Worm (Caenorhabditis elegans) whole organism, midembryonic: ENCODE data around the gene ZC455.1.

Experiments used
- flt-1 ChIP-seq: fragments of 200-800 bp; sonication (Bioruptor generic); IDR thresholded peaks from 2 replicates; pipeline ENCODE4 v1.3.6; 2022; ENCODE audit warnings: missing genetic modification characterization, missing compliant biosample characterization
- tab-1 ChIP-seq: fragments of 200-800 bp; sonication (Bioruptor generic); IDR thresholded peaks from 2 replicates; pipeline ENCODE4 v1.3.6; 2022; ENCODE audit warnings: missing genetic modification characterization, missing compliant biosample characterization
- ztf-23 ChIP-seq: fragments of 200-800 bp; sonication (Bioruptor generic); IDR thresholded peaks from 2 replicates; pipeline ENCODE4 v1.3.6; 2022; ENCODE audit warnings: missing genetic modification reagents, missing genetic modification characterization, missing compliant biosample characterization

ce11 chrV:12815386-12815785 is 42.1 kb downstream of the ZC455.1 start:
- TF ChIP-seq tab-1 (GFP tag; lab: Robert Waterston, UW) (no peak), flt-1 (GFP tag; lab: Robert Waterston, UW) (no peak), ztf-23 (no peak)
